Fruit fly (Drosophila melanogaster): ENCODE measurements around the gene CG13005.
A peak's percentile ranks its signal among the peaks of the same experiment; 100 is the strongest.

DNA sequence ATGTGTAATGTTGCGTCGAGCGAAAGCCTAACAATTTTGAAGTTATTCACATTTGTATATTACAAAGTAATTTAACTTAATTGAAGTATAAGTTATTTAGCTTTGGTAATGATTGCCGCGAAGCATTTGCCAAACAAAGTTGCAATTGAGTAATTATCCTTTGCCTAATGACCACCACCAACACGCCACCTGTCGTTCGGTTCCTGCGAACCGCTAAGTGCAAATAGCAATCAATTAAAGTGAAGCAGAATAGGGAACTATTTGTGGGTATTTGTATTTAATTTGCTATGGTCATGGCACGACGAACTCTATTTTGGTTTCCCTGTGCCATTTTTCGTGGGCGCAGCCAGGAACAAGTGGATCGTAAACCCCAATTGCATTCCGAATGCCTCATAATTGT, 17.2 kb downstream of the CG13005 start:
- no peak for TF ChIP-seq CG8478 (optimal IDR thresholded peaks at IDR 0.05)
- peak; percentile 63 to 69 for TF ChIP-seq CTCF (optimal IDR thresholded peaks at IDR 0.05)
